Worm (Caenorhabditis elegans) whole organism, early embryonic: ENCODE measurements around the gene clec-221.

ENCODE experiments used
- B0310.2 ChIP-seq: sonication (generic microtip); optimal IDR thresholded peaks from 2 replicates; lab custom pipeline; 2016; ENCODE audit warnings: mild to moderate bottlenecking, missing genetic modification characterization, missing compliant biosample characterization
- F13C5.2 ChIP-seq: sonication (generic microtip); optimal IDR thresholded peaks from 2 replicates; lab custom pipeline; 2017; ENCODE audit warnings: mild to moderate bottlenecking, missing genetic modification characterization, inconsistent platforms, missing compliant biosample characterization
- aly-1 ChIP-seq: sonication (generic microtip); optimal IDR thresholded peaks from 2 replicates; lab custom pipeline; 2016; ENCODE audit warnings: missing genetic modification characterization, missing compliant biosample characterization
- ama-1 ChIP-seq: fragments of 150-350 bp; optimal IDR thresholded peaks from 2 replicates; lab custom pipeline; 2014
- ceh-13 ChIP-seq: fragments of 200-800 bp; sonication (Bioruptor generic); optimal IDR thresholded peaks from 2 replicates; lab custom pipeline; 2018; ENCODE audit warnings: mild to moderate bottlenecking, missing genetic modification characterization, missing compliant biosample characterization
- ceh-36 ChIP-seq: sonication (generic microtip); optimal IDR thresholded peaks from 2 replicates; lab custom pipeline; 2016; ENCODE audit warnings: missing genetic modification characterization, inconsistent platforms, missing compliant biosample characterization
- ets-7 ChIP-seq: sonication (generic microtip); optimal IDR thresholded peaks from 2 replicates; lab custom pipeline; 2016; ENCODE audit warnings: missing genotype, missing genetic modification characterization, missing compliant biosample characterization
- flt-1 ChIP-seq: fragments of 200-800 bp; sonication (Bioruptor generic); IDR thresholded peaks from 2 replicates; pipeline ENCODE4 v1.3.6; 2022; ENCODE audit warnings: missing genetic modification characterization, missing compliant biosample characterization
- hmbx-1 ChIP-seq: sonication (generic microtip); optimal IDR thresholded peaks from 2 replicates; lab custom pipeline; 2016; ENCODE audit warnings: mild to moderate bottlenecking, missing genetic modification characterization, missing compliant biosample characterization
- hmg-4 ChIP-seq: fragments of 200-800 bp; sonication (Bioruptor generic); optimal IDR thresholded peaks from 2 replicates; lab custom pipeline; 2018; ENCODE audit warnings: mild to moderate bottlenecking, missing genetic modification characterization, missing compliant biosample characterization
- hnd-1 ChIP-seq: sonication (generic microtip); optimal IDR thresholded peaks from 2 replicates; lab custom pipeline; 2016; ENCODE audit warnings: missing genetic modification characterization, missing compliant biosample characterization
- pes-1 ChIP-seq: fragments of 200-800 bp; sonication (Bioruptor generic); IDR thresholded peaks from 2 replicates; pipeline ENCODE4 v1.3.6; 2022; ENCODE audit warnings: missing genetic modification reagents, missing genetic modification characterization, missing compliant biosample characterization
- scrt-1 ChIP-seq: fragments of 200-800 bp; sonication (Bioruptor generic); IDR thresholded peaks from 2 replicates; pipeline ENCODE4 v1.3.6; 2022; ENCODE audit warnings: missing genetic modification characterization, missing compliant biosample characterization
- sea-1 ChIP-seq: fragments of 200-800 bp; sonication (Bioruptor generic); conservative IDR thresholded peaks from 2 replicates; pipeline ENCODE4 v1.3.6; 2022; ENCODE audit warnings: missing genetic modification characterization, missing compliant biosample characterization
- tbx-11 ChIP-seq: fragments of 200-800 bp; sonication (Bioruptor generic); IDR thresholded peaks from 2 replicates; pipeline ENCODE4 v1.3.6; 2022; ENCODE audit warnings: missing genetic modification characterization, missing compliant biosample characterization
- tbx-37 ChIP-seq: fragments of 200-800 bp; sonication (Bioruptor generic); conservative IDR thresholded peaks from 2 replicates; pipeline ENCODE4 v1.3.6; 2022; ENCODE audit warnings: missing genetic modification reagents, missing genetic modification characterization, missing compliant biosample characterization
- tra-4 ChIP-seq: sonication (generic microtip); optimal IDR thresholded peaks from 2 replicates; lab custom pipeline; 2017; ENCODE audit warnings: missing genetic modification characterization, missing compliant biosample characterization

Gene clec-221

DNA sequence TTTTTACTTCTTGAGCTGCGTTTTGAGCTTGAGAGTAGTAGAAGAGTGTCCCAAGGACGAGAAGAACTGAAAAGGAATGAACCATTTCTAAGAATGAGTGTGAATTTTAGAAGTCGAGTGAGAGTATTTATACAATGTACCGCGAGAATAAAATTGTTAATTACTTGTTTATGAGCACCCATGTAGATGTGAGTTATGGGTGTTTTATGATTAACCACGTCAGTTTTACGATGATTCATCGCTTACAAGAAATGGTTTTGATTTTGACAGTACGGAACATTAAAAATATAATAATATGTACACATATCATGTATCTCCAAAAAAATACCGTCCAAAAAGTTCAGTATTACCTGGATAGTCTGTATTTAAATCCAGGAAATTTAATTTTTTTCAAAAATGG lies at the start of gene clec-221:
Gene clec-221, minus strand, starts transcription at position 101 of the 400 bp plus-strand sequence.
- TF ChIP-seq ceh-13 (no peak), pes-1 (GFP tag; lab: Robert Waterston, UW) (no peak), hmbx-1 (tag; lab: Kevin White, UChicago) (no peak)

DNA sequence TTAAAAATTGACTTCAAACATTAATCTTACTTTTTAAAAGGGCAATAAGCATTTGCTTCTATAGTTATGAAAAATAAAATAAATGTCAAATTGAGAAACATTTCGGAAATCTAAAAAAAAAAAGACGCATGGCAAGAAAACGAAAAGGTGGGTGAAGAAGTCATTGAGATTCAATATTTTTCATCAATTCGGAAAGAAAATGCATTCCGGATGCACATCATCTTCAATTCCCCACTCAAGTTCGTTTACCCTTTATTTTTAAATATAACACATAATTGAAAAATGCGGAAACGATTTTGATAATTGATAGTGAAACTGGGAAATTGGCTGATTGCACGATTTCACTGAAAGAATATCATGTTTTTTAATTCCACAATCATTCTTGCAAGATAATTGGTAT lies 48.2 kb upstream of the clec-221 start, which contains the start of gene F53B7.4:
Gene F53B7.4, minus strand, starts transcription at position 101 of the 400 bp plus-strand sequence.
- TF ChIP-seq hmbx-1 (tag; lab: Kevin White, UChicago) (no peak), B0310.2 (tag; lab: Kevin White, UChicago) (no peak), tbx-11 (no peak), hmg-4 (no peak), ama-1 (no peak), ets-7 (tag; lab: Kevin White, UChicago) (no peak), hnd-1 (tag; lab: Kevin White, UChicago) (no peak), tbx-37 (GFP tag; lab: Robert Waterston, UW) (no peak), ceh-36 (tag; lab: Kevin White, UChicago) (no peak), aly-1 (tag; lab: Kevin White, UChicago) (no peak), pes-1 (GFP tag; lab: Robert Waterston, UW) (no peak), sea-1 (GFP tag; lab: Robert Waterston, UW) (no peak), flt-1 (GFP tag; lab: Robert Waterston, UW) (no peak), tra-4 (tag; lab: Kevin White, UChicago) (no peak), scrt-1 (GFP tag; lab: Robert Waterston, UW) (no peak), ceh-13 (no peak), F13C5.2 (tag; lab: Kevin White, UChicago) (no peak)

DNA sequence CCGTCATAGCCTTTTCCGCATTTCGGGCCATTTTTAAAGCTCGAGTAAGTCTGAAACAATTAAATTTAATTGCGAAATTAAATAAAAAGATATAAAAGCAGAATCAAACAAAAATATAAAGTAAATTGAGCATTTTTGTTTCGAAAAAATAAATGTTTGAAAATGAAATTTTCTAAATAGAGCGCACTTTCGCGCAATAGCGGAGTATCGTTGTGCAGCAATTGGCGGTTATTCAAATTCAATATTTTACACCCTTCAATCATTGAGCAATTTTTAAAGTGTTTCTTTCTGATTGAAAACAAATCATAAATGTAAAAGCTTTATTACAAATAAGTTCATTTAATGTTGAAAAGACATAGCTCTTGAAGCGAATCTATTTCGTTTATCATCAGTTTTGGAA lies 46.4 kb upstream of the clec-221 start, which contains the start of gene isy-1:
Gene isy-1, minus strand, starts transcription at position 50 of the 400 bp plus-strand sequence.
- TF ChIP-seq ceh-13 (no peak), F13C5.2 (tag; lab: Kevin White, UChicago) (peak; percentile 23)

DNA sequence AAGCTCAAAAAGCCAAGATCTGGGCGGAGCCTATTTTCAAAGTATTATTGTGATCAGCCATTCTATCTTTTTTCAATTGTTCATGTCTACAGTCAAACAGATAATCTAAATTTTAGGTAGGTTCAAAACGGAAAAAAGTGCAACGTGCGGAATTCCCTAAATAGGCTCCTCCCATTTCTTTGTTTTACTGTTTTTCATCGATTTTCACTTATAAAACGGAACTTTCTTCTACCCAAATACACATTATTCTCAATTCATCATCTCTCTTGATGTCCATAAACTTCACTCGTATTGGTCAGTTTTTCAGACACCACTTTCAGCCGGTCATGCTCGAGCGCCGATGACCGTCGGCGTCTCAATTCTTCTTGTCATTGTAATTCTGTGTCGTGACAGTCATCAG lies 44.6 kb upstream of the clec-221 start, which contains the start of gene F53B7.7:
Gene F53B7.7, plus strand, starts transcription at position 301 of the 400 bp plus-strand sequence.
- TF ChIP-seq ceh-13 = no peak
- no peak for TF ChIP-seq hmg-4
- no peak for TF ChIP-seq sea-1 (GFP tag; lab: Robert Waterston, UW)
- TF ChIP-seq flt-1 (GFP tag; lab: Robert Waterston, UW) = no peak
- no peak for TF ChIP-seq hnd-1 (tag; lab: Kevin White, UChicago)
- TF ChIP-seq aly-1 (tag; lab: Kevin White, UChicago) = no peak
- TF ChIP-seq B0310.2 (tag; lab: Kevin White, UChicago) = no peak
- TF ChIP-seq ets-7 (tag; lab: Kevin White, UChicago) = no peak
- no peak for TF ChIP-seq tbx-11
- no peak for TF ChIP-seq ceh-36 (tag; lab: Kevin White, UChicago)
- no peak for TF ChIP-seq scrt-1 (GFP tag; lab: Robert Waterston, UW)
- TF ChIP-seq hmbx-1 (tag; lab: Kevin White, UChicago) = no peak
- no peak for TF ChIP-seq tbx-37 (GFP tag; lab: Robert Waterston, UW)
- TF ChIP-seq tra-4 (tag; lab: Kevin White, UChicago) = no peak
- no peak for TF ChIP-seq F13C5.2 (tag; lab: Kevin White, UChicago)
- TF ChIP-seq ama-1 = no peak
- TF ChIP-seq pes-1 (GFP tag; lab: Robert Waterston, UW) = no peak

DNA sequence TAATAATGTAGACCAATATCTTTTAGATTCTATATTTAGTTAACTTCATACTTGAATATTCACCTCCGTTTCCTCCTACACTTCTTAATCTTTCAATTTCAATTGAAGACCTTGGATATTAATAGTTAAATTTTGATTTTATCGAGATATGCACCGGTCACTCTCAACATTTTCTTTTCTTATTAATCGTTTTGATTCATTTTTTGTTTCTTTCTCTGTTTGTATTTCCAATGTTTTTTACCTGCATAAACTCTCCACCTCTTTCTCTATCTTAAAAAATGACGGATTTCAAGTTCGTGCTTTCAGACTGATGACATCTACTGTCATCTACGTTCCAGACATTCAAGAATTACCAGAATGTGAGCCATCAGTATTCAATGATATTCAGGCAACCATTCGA lies 37.6 kb upstream of the clec-221 start, which contains the start of gene frpr-9:
Gene frpr-9, plus strand, starts transcription at position 301 of the 400 bp plus-strand sequence.
- TF ChIP-seq sea-1 (GFP tag; lab: Robert Waterston, UW) (no peak), aly-1 (tag; lab: Kevin White, UChicago) (no peak)

DNA sequence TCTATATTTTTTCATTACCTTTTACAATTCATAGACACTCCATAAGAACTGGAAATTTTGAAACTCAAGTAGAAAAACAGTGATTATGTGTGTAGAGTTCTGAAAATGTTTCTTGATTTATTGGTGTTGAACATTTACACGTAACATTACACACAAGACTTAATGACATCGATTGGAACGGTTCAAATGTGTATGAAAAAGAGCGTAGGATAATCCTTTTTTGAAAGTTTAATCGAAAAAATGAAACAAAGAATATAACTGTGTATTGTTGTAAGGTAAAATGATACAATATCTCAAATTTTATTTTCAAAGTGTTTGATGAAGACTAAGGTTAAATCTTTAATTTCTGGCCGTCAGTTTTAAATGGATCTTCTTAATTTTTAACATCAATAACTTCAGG lies 26.9 kb upstream of the clec-221 start, which contains the start of gene fig-1:
Gene fig-1, minus strand, starts transcription at position 101 of the 400 bp plus-strand sequence.
- TF ChIP-seq F13C5.2 (tag; lab: Kevin White, UChicago) (no peak), flt-1 (GFP tag; lab: Robert Waterston, UW) (no peak), ets-7 (tag; lab: Kevin White, UChicago) (no peak), hmg-4 (no peak), aly-1 (tag; lab: Kevin White, UChicago) (no peak), sea-1 (GFP tag; lab: Robert Waterston, UW) (no peak), ceh-36 (tag; lab: Kevin White, UChicago) (no peak), tbx-37 (GFP tag; lab: Robert Waterston, UW) (no peak), pes-1 (GFP tag; lab: Robert Waterston, UW) (no peak), scrt-1 (GFP tag; lab: Robert Waterston, UW) (no peak), hnd-1 (tag; lab: Kevin White, UChicago) (no peak), hmbx-1 (tag; lab: Kevin White, UChicago) (no peak), B0310.2 (tag; lab: Kevin White, UChicago) (no peak), ceh-13 (no peak), tbx-11 (no peak)

DNA sequence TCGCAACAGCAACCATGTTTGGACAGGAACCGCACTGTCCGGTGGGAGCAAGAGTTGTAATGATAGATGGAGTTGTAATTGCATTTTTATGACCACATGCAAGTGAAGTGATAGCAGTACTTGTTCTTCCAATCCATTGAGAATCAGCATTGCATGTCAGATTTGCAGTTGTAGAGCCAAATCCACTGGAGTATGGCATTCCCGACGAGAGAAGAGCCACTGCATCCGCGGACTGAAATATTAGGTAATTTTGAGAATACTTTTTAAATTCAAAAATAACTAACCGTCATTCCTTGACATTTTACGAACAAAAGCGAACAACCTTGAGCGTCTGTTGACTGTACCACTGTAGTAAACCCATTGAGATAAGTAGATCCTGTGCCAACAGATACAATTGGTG lies 20.9 kb upstream of the clec-221 start:
- TF ChIP-seq ama-1 (no peak), ceh-13 (no peak), ceh-36 (tag; lab: Kevin White, UChicago) (no peak), F13C5.2 (tag; lab: Kevin White, UChicago) (no peak), tbx-11 (no peak), B0310.2 (tag; lab: Kevin White, UChicago) (no peak), sea-1 (GFP tag; lab: Robert Waterston, UW) (no peak), hnd-1 (tag; lab: Kevin White, UChicago) (no peak), tbx-37 (GFP tag; lab: Robert Waterston, UW) (no peak), aly-1 (tag; lab: Kevin White, UChicago) (no peak), flt-1 (GFP tag; lab: Robert Waterston, UW) (no peak), scrt-1 (GFP tag; lab: Robert Waterston, UW) (no peak), hmg-4 (no peak), ets-7 (tag; lab: Kevin White, UChicago) (no peak)
